Worm (Caenorhabditis elegans) whole organism, young adult: ENCODE results near the gene B0432.10.
A peak's percentile ranks its signal among the peaks of the same experiment; 100 is the strongest.

Experiments
- B0261.1 ChIP-seq: sonication (generic microtip); optimal IDR thresholded peaks from 2 replicates; lab custom pipeline; 2016; ENCODE audit warnings: mild to moderate bottlenecking, missing genetic modification characterization, moderate library complexity, missing compliant biosample characterization
- F52B5.7 ChIP-seq: sonication (generic microtip); optimal IDR thresholded peaks from 2 replicates; lab custom pipeline; 2016; ENCODE audit warnings: mild to moderate bottlenecking, missing genetic modification characterization, missing compliant biosample characterization
- Y67H2A.10 ChIP-seq: fragments of 200-800 bp; sonication (Bioruptor generic); conservative IDR thresholded peaks from 2 replicates; pipeline ENCODE4 v1.3.6; 2022; ENCODE audit warnings: missing genetic modification reagents, missing genetic modification characterization, missing compliant biosample characterization
- aptf-3 ChIP-seq: fragments of 200-800 bp; sonication (Bioruptor generic); IDR thresholded peaks from 2 replicates; pipeline ENCODE4 v1.3.6; 2022; ENCODE audit warnings: missing genetic modification characterization, missing compliant biosample characterization
- bed-1 ChIP-seq: fragments of 200-800 bp; sonication (Bioruptor generic); IDR thresholded peaks from 2 replicates; pipeline ENCODE4 v1.3.6; 2022; ENCODE audit warnings: missing genetic modification reagents, missing genetic modification characterization, missing compliant biosample characterization
- cebp-1 ChIP-seq, 2 experiments: fragments of 200-800 bp in 1 of 2; sonication (Bioruptor generic) in 1 of 2; sonication (generic microtip) in 1 of 2; IDR thresholded peaks in 1 of 2; optimal IDR thresholded peaks in 1 of 2; 2 replicates each; pipeline versions ENCODE4 v1.3.6 to Lab custom; 2017 to 2022; ENCODE audit warnings: missing compliant biosample characterization in 2 of 2, missing genetic modification characterization in 2 of 2, mild to moderate bottlenecking in 1 of 2, missing genetic modification reagents in 1 of 2, moderate library complexity in 1 of 2
- die-1 ChIP-seq: sonication (generic microtip); optimal IDR thresholded peaks from 2 replicates; lab custom pipeline; 2016; ENCODE audit warnings: missing genotype, mild to moderate bottlenecking, missing genetic modification characterization, missing compliant biosample characterization
- egl-44 ChIP-seq: fragments of 200-800 bp; sonication (Bioruptor generic); IDR thresholded peaks from 2 replicates; pipeline ENCODE4 v1.3.6; 2022; ENCODE audit warnings: missing genetic modification reagents, missing genetic modification characterization, missing compliant biosample characterization
- ets-4 ChIP-seq: fragments of 200-800 bp; sonication (Bioruptor generic); optimal IDR thresholded peaks from 2 replicates; lab custom pipeline; 2018; ENCODE audit warnings: mild to moderate bottlenecking, missing genetic modification characterization, missing compliant biosample characterization
- hlh-26 ChIP-seq: fragments of 200-800 bp; sonication (Bioruptor generic); conservative IDR thresholded peaks from 2 replicates; pipeline ENCODE4 v1.3.6; 2022; ENCODE audit warnings: missing genetic modification reagents, missing genetic modification characterization, missing compliant biosample characterization
- hrde-1 ChIP-seq: sonication (generic microtip); optimal IDR thresholded peaks from 2 replicates; lab custom pipeline; 2016; ENCODE audit warnings: missing genetic modification characterization, mild to moderate bottlenecking, missing compliant biosample characterization, moderate library complexity, missing genotype, missing genetic modification reagents, borderline replicate concordance
- hsf-1 ChIP-seq: fragments of 200-800 bp; sonication (Bioruptor generic); IDR thresholded peaks from 2 replicates; pipeline ENCODE4 v1.3.6; 2022; ENCODE audit warnings: missing genetic modification reagents, missing genetic modification characterization, missing compliant biosample characterization
- nfya-1 ChIP-seq: sonication (generic microtip); optimal IDR thresholded peaks from 2 replicates; lab custom pipeline; 2017; ENCODE audit warnings: antibody characterized with exemption, missing compliant biosample characterization, missing genetic modification characterization, borderline replicate concordance; ENCODE audit not compliant: insufficient read depth
- nfya-2 ChIP-seq: fragments of 200-800 bp; sonication (Bioruptor generic); IDR thresholded peaks from 2 replicates; pipeline ENCODE4 v1.3.6; 2022; ENCODE audit warnings: missing genetic modification reagents, missing genetic modification characterization, missing compliant biosample characterization
- nhr-120 ChIP-seq: fragments of 200-800 bp; sonication (Bioruptor generic); IDR thresholded peaks from 2 replicates; pipeline ENCODE4 v1.3.6; 2022; ENCODE audit warnings: missing genetic modification characterization, missing compliant biosample characterization
- nhr-80 ChIP-seq: sonication (generic microtip); optimal IDR thresholded peaks from 2 replicates; lab custom pipeline; 2016; ENCODE audit warnings: missing genetic modification characterization, missing compliant biosample characterization
- tbx-9 ChIP-seq: sonication (generic microtip); optimal IDR thresholded peaks from 2 replicates; lab custom pipeline; 2016; ENCODE audit warnings: borderline replicate concordance, missing genetic modification characterization, inconsistent platforms, missing compliant biosample characterization
- tlf-1 ChIP-seq: fragments of 200-800 bp; sonication (Bioruptor generic); optimal IDR thresholded peaks from 2 replicates; lab custom pipeline; 2018; ENCODE audit warnings: mild to moderate bottlenecking, missing genetic modification characterization, missing compliant biosample characterization
- xnd-1 ChIP-seq: sonication (generic microtip); optimal IDR thresholded peaks from 2 replicates; lab custom pipeline; 2016; ENCODE audit warnings: missing genotype, missing genetic modification reagents, missing genetic modification characterization, missing compliant biosample characterization
- zim-3 ChIP-seq: sonication (generic microtip); optimal IDR thresholded peaks from 2 replicates; lab custom pipeline; 2017; ENCODE audit warnings: mild to moderate bottlenecking, missing genetic modification characterization, moderate library complexity, missing compliant biosample characterization
- ztf-6 ChIP-seq: fragments of 200-800 bp; sonication (Bioruptor generic); IDR thresholded peaks from 2 replicates; pipeline ENCODE4 v1.3.6; 2022; ENCODE audit warnings: missing genetic modification reagents, missing genetic modification characterization, missing compliant biosample characterization

Gene B0432.10

DNA sequence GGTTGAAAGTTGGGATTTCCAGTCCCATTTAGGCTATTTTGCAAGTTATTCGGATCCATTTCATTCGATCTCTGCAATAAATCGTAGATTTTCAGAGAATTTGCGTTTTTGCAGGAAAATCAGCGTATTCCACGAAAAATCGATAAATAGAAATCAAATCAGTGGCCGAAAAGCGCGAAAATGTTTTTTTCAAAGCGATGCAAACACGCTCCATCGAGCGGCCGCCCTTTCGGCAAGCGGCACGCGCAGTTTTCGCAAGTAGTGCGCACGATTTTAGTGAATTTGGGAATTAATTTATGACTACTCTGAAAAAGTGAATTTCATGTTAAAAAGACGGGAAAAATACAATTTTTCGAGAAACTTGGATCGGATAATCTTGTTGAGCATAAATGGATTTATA, 31.0 kb downstream of the B0432.10 start (continued):
- TF ChIP-seq xnd-1 (peak; percentile 14), nfya-1 (tag; lab: Kevin White, UChicago) (no peak)

ce11 chrII:247736-248135, 38.3 kb downstream of the B0432.10 start:
- TF ChIP-seq egl-44 (GFP tag; lab: Robert Waterston, UW) = no peak
- TF ChIP-seq ets-4 (GFP tag; lab: Kevin White, UChicago) = no peak
- TF ChIP-seq F52B5.7 (tag; lab: Kevin White, UChicago) = no peak
- no peak for TF ChIP-seq cebp-1 (GFP tag; IDR thresholded peaks at IDR 0.05; lab: Robert Waterston, UW)
- no peak for TF ChIP-seq cebp-1 (tag; optimal IDR thresholded peaks at IDR 0.05; lab: Kevin White, UChicago)
- no peak for TF ChIP-seq hsf-1 (GFP tag; lab: Robert Waterston, UW)
- TF ChIP-seq B0261.1 (tag; lab: Kevin White, UChicago) = no peak
- TF ChIP-seq ztf-6 (GFP tag; lab: Robert Waterston, UW) = no peak
- no peak for TF ChIP-seq nhr-80 (tag; lab: Kevin White, UChicago)
- no peak for TF ChIP-seq Y67H2A.10 (GFP tag; lab: Robert Waterston, UW)
- TF ChIP-seq nfya-2 (GFP tag; lab: Robert Waterston, UW) = no peak
- TF ChIP-seq tbx-9 (tag; lab: Kevin White, UChicago) = no peak
- TF ChIP-seq xnd-1 = no peak
- no peak for TF ChIP-seq nhr-120 (GFP tag; lab: Robert Waterston, UW)
- TF ChIP-seq aptf-3 (GFP tag; lab: Robert Waterston, UW) = no peak
- no peak for TF ChIP-seq tlf-1

ce11 chrII:240043-240442, 46.0 kb downstream of the B0432.10 start:
- peak; percentile 72 for TF ChIP-seq nhr-80 (tag; lab: Kevin White, UChicago)
- TF ChIP-seq zim-3 (tag; lab: Kevin White, UChicago) = no peak

- TF ChIP-seq die-1 (tag; lab: Kevin White, UChicago) (no peak), hlh-26 (GFP tag; lab: Robert Waterston, UW) (no peak), bed-1 (GFP tag; lab: Robert Waterston, UW) (0 out of 2 replicates have a peak, but pooled peaks have one; percentile 22), hrde-1 (tag; lab: Kevin White, UChicago) (no peak)
These were observed 48.4 kb downstream of the B0432.10 start, which contains the start of gene laat-1 for ce11 chrII:237721-238120. Gene laat-1 (minus strand): TSS chrII:237821.
